Worm (Caenorhabditis elegans) whole organism, L3 larva: ENCODE data around the gene fbxb-46.

Experiments
- R02D3.7 ChIP-seq: fragments of 150-350 bp; optimal IDR thresholded peaks from 2 replicates; lab custom pipeline; 2014; ENCODE audit warnings: missing biosample characterization, missing genetic modification characterization
- aly-2 ChIP-seq: fragments of 150-350 bp; optimal IDR thresholded peaks from 2 replicates; lab custom pipeline; 2014; ENCODE audit warnings: missing biosample characterization, missing genetic modification characterization
- ama-1 ChIP-seq: fragments of 150-350 bp; optimal IDR thresholded peaks from 2 replicates; lab custom pipeline; 2018
- ceh-82 ChIP-seq: fragments of 150-350 bp; optimal IDR thresholded peaks from 2 replicates; lab custom pipeline; 2014; ENCODE audit warnings: missing biosample characterization, missing genetic modification characterization
- egl-27 ChIP-seq: sonication (generic microtip); optimal IDR thresholded peaks from 4 replicates; lab custom pipeline; 2017; ENCODE audit warnings: missing biosample characterization, missing genetic modification reagents, missing genetic modification characterization
- elt-3 ChIP-seq, 3 experiments: fragments of 150-350 bp in 1 of 3; sonication (generic microtip) in 2 of 3; optimal IDR thresholded peaks; 2 replicates in 2 of 3; 4 replicates in 1 of 3; lab custom pipeline; 2014 to 2017; ENCODE audit warnings: missing biosample characterization in 3 of 3, missing genetic modification characterization in 3 of 3
- hmg-11 ChIP-seq: sonication (generic microtip); optimal IDR thresholded peaks from 2 replicates; lab custom pipeline; 2016; ENCODE audit warnings: missing genetic modification characterization, missing compliant biosample characterization
- nhr-12 ChIP-seq: fragments of 150-350 bp; optimal IDR thresholded peaks from 2 replicates; lab custom pipeline; 2014; ENCODE audit warnings: missing biosample characterization, missing genetic modification characterization
- nhr-76 ChIP-seq: fragments of 150-350 bp; sonication (generic microtip); optimal IDR thresholded peaks from 5 replicates; lab custom pipeline; 2014; ENCODE audit warnings: missing biosample characterization, missing genetic modification characterization
- pha-4 ChIP-seq: fragments of 150-350 bp; optimal IDR thresholded peaks from 2 replicates; lab custom pipeline; 2014; ENCODE audit warnings: missing biosample characterization, missing genetic modification reagents, missing genetic modification characterization
- pqm-1 ChIP-seq: fragments of 150-350 bp; optimal IDR thresholded peaks from 2 replicates; lab custom pipeline; 2017; ENCODE audit warnings: missing biosample characterization, missing genetic modification characterization, inconsistent platforms
- snpc-4 ChIP-seq: fragments of 150-350 bp; optimal IDR thresholded peaks from 2 replicates; lab custom pipeline; 2014; ENCODE audit warnings: missing biosample characterization, missing genetic modification characterization
- zag-1 ChIP-seq: fragments of 150-350 bp; optimal IDR thresholded peaks from 2 replicates; lab custom pipeline; 2014; ENCODE audit warnings: missing biosample characterization, missing genetic modification characterization
- ztf-11 ChIP-seq: fragments of 150-350 bp; optimal IDR thresholded peaks from 2 replicates; lab custom pipeline; 2014; ENCODE audit warnings: missing biosample characterization, missing genetic modification characterization

- TF ChIP-seq nhr-76 (tag; lab: Kevin White, UChicago) (no peak), ztf-11 (tag; lab: Kevin White, UChicago) (no peak), egl-27 (tag; lab: Kevin White, UChicago) (no peak), ama-1 (no peak), zag-1 (tag; lab: Kevin White, UChicago) (no peak), elt-3 (tag; optimal IDR thresholded peaks at IDR 0.05; lab: Kevin White, UChicago) (no peak), R02D3.7 (tag; lab: Kevin White, UChicago) (no peak), pqm-1 (tag; lab: Kevin White, UChicago) (no peak), snpc-4 (no peak), ceh-82 (tag; lab: Kevin White, UChicago) (no peak), hmg-11 (tag; lab: Kevin White, UChicago) (no peak), pha-4 (tag; lab: Kevin White, UChicago) (no peak), aly-2 (no peak), nhr-12 (no peak)
Measured at ce11 chrII:1586305-1586704, 15.4 kb upstream of the fbxb-46 start, which contains the start of gene T07H3.8.
